Fruit fly (Drosophila melanogaster): ENCODE data around the gene Ir62a.

dm6 chr3L:1580821-1581220 lies 49.8 kb upstream of the Ir62a start:
- TF ChIP-seq CHES-1-like (GFP tag; optimal IDR thresholded peaks at IDR 0.05) (no peak), mld (GFP tag; IDR thresholded peaks at IDR 0.05; ENCODE audit: partially characterized antibody) (no peak), dmrt99B (tag; optimal IDR thresholded peaks at IDR 0.05) (no peak), row (GFP tag; IDR thresholded peaks at IDR 0.05) (no peak), CrebB (tag; optimal IDR thresholded peaks at IDR 0.05) (no peak), ham (GFP tag; IDR thresholded peaks at IDR 0.05) (no peak), CG8388 (GFP tag; optimal IDR thresholded peaks at IDR 0.05) (no peak), grau (tag; optimal IDR thresholded peaks at IDR 0.05) (no peak), lmd (GFP tag; IDR thresholded peaks at IDR 0.05) (no peak), Blimp-1 (GFP tag; optimal IDR thresholded peaks at IDR 0.05) (no peak), abd-A (tag; optimal IDR thresholded peaks at IDR 0.05) (no peak), lbe (GFP tag; optimal IDR thresholded peaks at IDR 0.05) (no peak)
